Worm (Caenorhabditis elegans) whole organism, L3 larva: Measurements from ENCODE around the gene pho-8.
"Not testable (repeated sequence)": the region's sequence is repeated elsewhere in the genome, so short reads cannot be mapped to it uniquely, and the experiment has no call there.

Source experiments
- eor-1 ChIP-seq, 2 experiments: fragments of 150-350 bp; optimal IDR thresholded peaks; 2 replicates each; lab custom pipeline; 2014 to 2018; ENCODE audit warnings: missing biosample characterization in 2 of 2, missing genetic modification characterization in 2 of 2
- mdl-1 ChIP-seq: fragments of 150-350 bp; optimal IDR thresholded peaks from 2 replicates; lab custom pipeline; 2014; ENCODE audit warnings: missing biosample characterization, missing genetic modification characterization
- nhr-11 ChIP-seq: fragments of 150-350 bp; optimal IDR thresholded peaks from 2 replicates; lab custom pipeline; 2014; ENCODE audit warnings: missing biosample characterization, missing genetic modification characterization
- nhr-23 ChIP-seq: fragments of 150-350 bp; optimal IDR thresholded peaks from 2 replicates; lab custom pipeline; 2014; ENCODE audit warnings: missing biosample characterization, missing genetic modification reagents, missing genetic modification characterization
- nhr-76 ChIP-seq: fragments of 150-350 bp; sonication (generic microtip); optimal IDR thresholded peaks from 5 replicates; lab custom pipeline; 2014; ENCODE audit warnings: missing biosample characterization, missing genetic modification characterization

DNA sequence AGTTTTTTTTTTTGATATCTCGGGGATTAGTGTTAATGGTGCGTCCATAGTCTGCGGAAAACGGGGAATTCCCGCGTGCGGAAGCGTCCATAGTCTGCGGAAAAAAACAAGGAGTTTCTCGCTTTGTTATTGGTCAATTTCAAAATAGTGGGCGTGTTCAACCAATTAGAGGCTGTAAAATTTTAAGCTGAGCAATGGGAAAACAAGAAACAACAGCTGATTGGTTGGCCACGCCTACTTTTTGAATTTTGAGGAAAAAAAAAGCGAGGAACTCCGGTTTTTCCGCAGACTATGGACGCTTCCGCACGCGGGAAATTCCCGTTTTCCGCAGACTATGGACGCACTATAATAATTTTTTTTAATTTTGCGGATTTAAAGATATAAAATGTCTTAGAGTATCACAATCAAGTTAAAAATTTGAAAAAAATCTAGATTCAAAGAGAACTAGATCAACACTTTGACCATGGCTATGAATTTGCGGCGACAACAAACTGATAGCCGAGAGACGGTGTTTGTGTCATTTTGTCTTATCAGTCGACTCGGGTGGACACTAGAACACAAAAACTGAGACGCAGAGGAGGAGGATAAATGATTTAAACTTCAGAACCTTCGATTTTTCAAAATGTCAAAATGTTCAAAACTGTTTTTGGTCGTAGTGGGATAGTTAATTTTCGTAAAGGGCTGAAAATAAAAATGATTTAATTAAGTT lies 10.1 kb upstream of the pho-8 start:
- TF ChIP-seq eor-1 (tag; optimal IDR thresholded peaks at IDR 0.05; lab: Kevin White, UChicago); nhr-11 (tag; lab: Kevin White, UChicago); mdl-1 (tag; lab: Kevin White, UChicago); nhr-23; nhr-76 (tag; lab: Kevin White, UChicago): not testable (repeated sequence)
